Fruit fly (Drosophila melanogaster): ENCODE measurements around the gene CG10097.

CG10097 gene

DNA sequence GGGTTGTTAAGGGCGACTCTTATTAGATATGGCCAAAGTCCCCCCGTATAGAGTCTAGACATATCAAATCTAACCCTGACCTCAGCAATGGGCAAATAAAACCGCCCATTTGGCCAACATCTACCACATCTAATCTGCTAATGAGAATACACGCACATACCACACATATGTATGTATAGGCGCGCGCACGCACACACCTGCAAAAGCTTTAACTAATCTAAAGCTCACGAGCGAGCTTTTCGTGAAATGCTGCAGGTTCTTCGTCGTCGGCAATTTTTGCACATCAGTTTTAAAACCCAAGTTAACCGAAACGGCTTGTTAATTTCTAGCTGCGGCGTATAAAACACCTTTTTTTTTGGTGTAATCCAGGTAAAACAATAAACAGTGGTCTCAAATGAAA is 48.0 kb upstream of the CG10097 start (continued):
- TF ChIP-seq ap (GFP tag; IDR thresholded peaks at IDR 0.05) (no peak), Opbp (GFP tag; IDR thresholded peaks at IDR 0.05; ENCODE audit: partially characterized antibody) (no peak), twi (tag; optimal IDR thresholded peaks at IDR 0.05) (no peak), Oli (tag; optimal IDR thresholded peaks at IDR 0.05) (no peak), abd-A (tag; optimal IDR thresholded peaks at IDR 0.05) (peak; percentile 48), Tbp (GFP tag; optimal IDR thresholded peaks at IDR 0.05) (no peak), Hmx (GFP tag; optimal IDR thresholded peaks at IDR 0.05) (no peak), CG6654 (GFP tag; optimal IDR thresholded peaks at IDR 0.05) (no peak), CG13287 (GFP tag; IDR thresholded peaks at IDR 0.05; ENCODE audit: partially characterized antibody) (peak; percentile 14; the same call in 1 of the 2 replicates), CG7556 (GFP tag; optimal IDR thresholded peaks at IDR 0.05) (no peak), CG2120 (GFP tag; optimal IDR thresholded peaks at IDR 0.05) (no peak), CG8089 (GFP tag; optimal IDR thresholded peaks at IDR 0.05) (no peak), CG4282 (GFP tag; optimal IDR thresholded peaks at IDR 0.05) (no peak), CG14667 (GFP tag; IDR thresholded peaks at IDR 0.05) (no peak), GATAe (GFP tag; conservative IDR thresholded peaks at IDR 0.05) (0 out of 2 replicates have a peak, but pooled peaks have one; percentile 29), Scr (GFP tag; IDR thresholded peaks at IDR 0.05; ENCODE audit: partially characterized antibody) (0 out of 2 replicates have a peak, but pooled peaks have one; percentile 12), MBD-R2 (GFP tag; IDR thresholded peaks at IDR 0.05) (no peak), corto (GFP tag; optimal IDR thresholded peaks at IDR 0.05) (peak; percentile 8), amos (GFP tag; IDR thresholded peaks at IDR 0.05; ENCODE audit: partially characterized antibody) (no peak), B-H2 (GFP tag; optimal IDR thresholded peaks at IDR 0.05) (peak; percentile 49), NC2β (GFP tag; optimal IDR thresholded peaks at IDR 0.05) (no peak), ftz-f1 (GFP tag; optimal IDR thresholded peaks at IDR 0.05) (peak; percentile 27), klu (GFP tag; IDR thresholded peaks at IDR 0.05) (no peak), sna (GFP tag; IDR thresholded peaks at IDR 0.05; ENCODE audit: partially characterized antibody) (no peak), tna (GFP tag; IDR thresholded peaks at IDR 0.05; ENCODE audit: partially characterized antibody) (0 out of 2 replicates have a peak, but pooled peaks have one; percentile 37), CG12155 (GFP tag; optimal IDR thresholded peaks at IDR 0.05) (no peak), CG13624 (GFP tag; optimal IDR thresholded peaks at IDR 0.05) (no peak), dpn (GFP tag; optimal IDR thresholded peaks at IDR 0.05) (no peak), CG2202 (tag; optimal IDR thresholded peaks at IDR 0.05) (no peak), CG6689 (GFP tag; IDR thresholded peaks at IDR 0.05) (no peak), D (optimal IDR thresholded peaks at IDR 0.05) (no peak), D (GFP tag; optimal IDR thresholded peaks at IDR 0.05) (no peak), Hr78 (GFP tag; optimal IDR thresholded peaks at IDR 0.05) (peak in 1 of 2 experiments; percentile 12), az2 (GFP tag; optimal IDR thresholded peaks at IDR 0.05) (no peak), CG9932 (GFP tag; IDR thresholded peaks at IDR 0.05) (no peak), en (GFP tag; optimal IDR thresholded peaks at IDR 0.05) (no peak), CG14860 (GFP tag; IDR thresholded peaks at IDR 0.05; ENCODE audit: partially characterized antibody) (no peak), lbe (GFP tag; optimal IDR thresholded peaks at IDR 0.05) (no peak), mam (GFP tag; optimal IDR thresholded peaks at IDR 0.05) (no peak), Ptx1 (GFP tag; IDR thresholded peaks at IDR 0.05) (no peak), bbx (GFP tag; IDR thresholded peaks at IDR 0.05; ENCODE audit: partially characterized antibody) (0 out of 2 replicates have a peak, but pooled peaks have one; percentile 6), Fer2 (tag; optimal IDR thresholded peaks at IDR 0.05) (no peak), HLH4C (GFP tag; IDR thresholded peaks at IDR 0.05; ENCODE audit: partially characterized antibody) (0 out of 3 replicates have a peak, but pooled peaks have one; percentile 19), CTCF (GFP tag; optimal IDR thresholded peaks at IDR 0.05) (no peak), zfh2 (GFP tag; optimal IDR thresholded peaks at IDR 0.05) (no peak), ewg (GFP tag; optimal IDR thresholded peaks at IDR 0.05) (no peak), dan (GFP tag; IDR thresholded peaks at IDR 0.05) (no peak), CG10209 (GFP tag; optimal IDR thresholded peaks at IDR 0.05) (no peak), insv (GFP tag; optimal IDR thresholded peaks at IDR 0.05) (no peak), CG34422 (GFP tag; IDR thresholded peaks at IDR 0.05) (peak; percentile 19; the same call in 1 of the 3 replicates), CG6765 (GFP tag; optimal IDR thresholded peaks at IDR 0.05) (no peak)
